Worm (Caenorhabditis elegans) whole organism, early embryonic: ENCODE results near the gene sphr-1.

Source experiments
- B0310.2 ChIP-seq: sonication (generic microtip); optimal IDR thresholded peaks from 2 replicates; lab custom pipeline; 2016; ENCODE audit warnings: mild to moderate bottlenecking, missing genetic modification characterization, missing compliant biosample characterization
- aly-1 ChIP-seq: sonication (generic microtip); optimal IDR thresholded peaks from 2 replicates; lab custom pipeline; 2016; ENCODE audit warnings: missing genetic modification characterization, missing compliant biosample characterization
- ama-1 ChIP-seq: fragments of 150-350 bp; optimal IDR thresholded peaks from 2 replicates; lab custom pipeline; 2014
- flt-1 ChIP-seq: fragments of 200-800 bp; sonication (Bioruptor generic); IDR thresholded peaks from 2 replicates; pipeline ENCODE4 v1.3.6; 2022; ENCODE audit warnings: missing genetic modification characterization, missing compliant biosample characterization
- hmg-4 ChIP-seq: fragments of 200-800 bp; sonication (Bioruptor generic); optimal IDR thresholded peaks from 2 replicates; lab custom pipeline; 2018; ENCODE audit warnings: mild to moderate bottlenecking, missing genetic modification characterization, missing compliant biosample characterization
- hnd-1 ChIP-seq: sonication (generic microtip); optimal IDR thresholded peaks from 2 replicates; lab custom pipeline; 2016; ENCODE audit warnings: missing genetic modification characterization, missing compliant biosample characterization
- tbx-37 ChIP-seq: fragments of 200-800 bp; sonication (Bioruptor generic); conservative IDR thresholded peaks from 2 replicates; pipeline ENCODE4 v1.3.6; 2022; ENCODE audit warnings: missing genetic modification reagents, missing genetic modification characterization, missing compliant biosample characterization
- tra-4 ChIP-seq: sonication (generic microtip); optimal IDR thresholded peaks from 2 replicates; lab custom pipeline; 2017; ENCODE audit warnings: missing genetic modification characterization, missing compliant biosample characterization

DNA sequence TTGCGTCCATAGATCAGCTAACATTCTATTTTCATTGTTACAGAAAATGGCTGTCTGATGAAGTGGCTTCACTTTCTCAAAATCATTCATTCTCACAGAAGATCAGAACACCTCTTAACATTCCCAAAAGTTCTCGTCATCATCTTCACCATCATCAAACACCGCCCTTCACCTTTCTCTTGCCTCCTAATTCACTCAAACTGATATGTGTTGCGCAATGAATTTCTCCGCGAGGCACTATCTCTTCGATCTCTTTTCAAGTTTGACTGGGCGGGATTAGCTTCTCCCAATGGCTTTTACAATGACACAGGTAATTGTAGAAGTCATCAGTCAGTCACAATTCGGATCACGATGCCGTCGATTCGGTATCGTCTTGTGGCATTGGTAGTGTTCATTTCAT lies 30.2 kb downstream of the sphr-1 start, which contains the start of gene grd-6:
- no peak for TF ChIP-seq ama-1
- no peak for TF ChIP-seq flt-1 (GFP tag; lab: Robert Waterston, UW)
- TF ChIP-seq tbx-37, result no peak
- no peak for TF ChIP-seq B0310.2 (tag; lab: Kevin White, UChicago)
- no peak for TF ChIP-seq hnd-1
- no peak for TF ChIP-seq hmg-4 (GFP tag; lab: Kevin White, UChicago)
- TF ChIP-seq aly-1 (tag; lab: Kevin White, UChicago), result no peak
- TF ChIP-seq tra-4 (tag; lab: Kevin White, UChicago), result no peak
